Worm (Caenorhabditis elegans) whole organism, young adult: ENCODE data around the gene R11.4.

Experiments used
- B0019.2 ChIP-seq: fragments of 200-800 bp; sonication (Bioruptor generic); conservative IDR thresholded peaks from 2 replicates; pipeline ENCODE4 v1.3.6; 2022; ENCODE audit warnings: missing genetic modification reagents, missing genetic modification characterization, missing compliant biosample characterization
- F52B5.7 ChIP-seq: sonication (generic microtip); optimal IDR thresholded peaks from 2 replicates; lab custom pipeline; 2016; ENCODE audit warnings: mild to moderate bottlenecking, missing genetic modification characterization, missing compliant biosample characterization
- K12H6.12 ChIP-seq: fragments of 200-800 bp; sonication (Bioruptor generic); optimal IDR thresholded peaks from 2 replicates; lab custom pipeline; 2018; ENCODE audit warnings: mild to moderate bottlenecking, missing genetic modification characterization, missing compliant biosample characterization
- Y56A3A.18 ChIP-seq: fragments of 200-800 bp; sonication (Bioruptor generic); IDR thresholded peaks from 2 replicates; pipeline ENCODE4 v1.3.6; 2022; ENCODE audit warnings: missing genetic modification reagents, missing genetic modification characterization, missing compliant biosample characterization
- attf-3 ChIP-seq: fragments of 200-800 bp; sonication (Bioruptor generic); conservative IDR thresholded peaks from 2 replicates; pipeline ENCODE4 v1.3.6; 2022; ENCODE audit warnings: missing genetic modification reagents, missing genetic modification characterization, missing compliant biosample characterization
- ceh-27 ChIP-seq: fragments of 200-800 bp; sonication (Bioruptor generic); optimal IDR thresholded peaks from 2 replicates; lab custom pipeline; 2018; ENCODE audit warnings: mild to moderate bottlenecking, missing genetic modification characterization, moderate library complexity, missing compliant biosample characterization
- ceh-58 ChIP-seq: fragments of 200-800 bp; sonication (Bioruptor generic); IDR thresholded peaks from 2 replicates; pipeline ENCODE4 v1.3.6; 2022; ENCODE audit warnings: missing genetic modification characterization, missing compliant biosample characterization
- die-1 ChIP-seq: sonication (generic microtip); optimal IDR thresholded peaks from 2 replicates; lab custom pipeline; 2016; ENCODE audit warnings: missing genotype, mild to moderate bottlenecking, missing genetic modification characterization, missing compliant biosample characterization
- madf-8 ChIP-seq: fragments of 200-800 bp; sonication (Bioruptor generic); conservative IDR thresholded peaks from 2 replicates; pipeline ENCODE4 v1.3.6; 2022; ENCODE audit warnings: missing genetic modification reagents, missing genetic modification characterization, missing compliant biosample characterization
- nfya-1 ChIP-seq: sonication (generic microtip); optimal IDR thresholded peaks from 2 replicates; lab custom pipeline; 2017; ENCODE audit warnings: antibody characterized with exemption, missing compliant biosample characterization, missing genetic modification characterization, borderline replicate concordance; ENCODE audit not compliant: insufficient read depth
- pha-4 ChIP-seq: fragments of 150-350 bp; sonication (generic microtip); optimal IDR thresholded peaks from 2 replicates; lab custom pipeline; 2014; ENCODE audit warnings: missing biosample characterization, missing genetic modification reagents, missing genetic modification characterization
- rpc-1 ChIP-seq, 2 experiments: fragments of 150-350 bp in 1 of 2; sonication (generic microtip) in 1 of 2; optimal IDR thresholded peaks; 2 replicates each; lab custom pipeline; 2014 to 2018; ENCODE audit warnings: missing biosample characterization in 1 of 2, missing genetic modification characterization in 1 of 2, missing genetic modification reagents in 1 of 2, missing genotype in 1 of 2

DNA sequence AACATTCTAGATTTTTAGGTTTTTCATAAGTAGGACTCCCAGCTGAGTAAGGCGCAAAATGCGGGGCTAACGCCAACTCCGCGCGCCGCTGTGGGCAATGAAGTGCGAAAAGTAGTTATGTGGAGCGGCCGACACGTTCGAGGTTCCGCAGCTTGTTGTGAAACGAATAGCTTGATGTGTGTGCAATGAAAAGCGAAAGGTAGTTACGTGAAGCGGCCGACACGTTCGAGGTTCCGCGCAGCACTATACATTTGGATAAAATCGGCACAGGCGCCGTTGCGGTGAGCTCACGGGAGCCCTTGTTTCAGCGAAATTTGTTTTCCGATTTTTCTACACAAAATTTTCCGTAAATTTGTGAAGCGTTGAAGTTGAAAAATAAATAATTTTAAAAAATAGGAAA lies 43.4 kb downstream of the R11.4 start:
- no peak for TF ChIP-seq pha-4 (tag; lab: Kevin White, UChicago)
- no peak for TF ChIP-seq attf-3
- TF ChIP-seq nfya-1 (tag; lab: Kevin White, UChicago), result no peak
- TF ChIP-seq Y56A3A.18 (GFP tag; lab: Robert Waterston, UW), result no peak
- TF ChIP-seq die-1 (tag; lab: Kevin White, UChicago), result no peak
- no peak for TF ChIP-seq B0019.2 (GFP tag; lab: Robert Waterston, UW)
- no peak for TF ChIP-seq K12H6.12 (tag; lab: Kevin White, UChicago)
- no peak for TF ChIP-seq madf-8 (GFP tag; lab: Robert Waterston, UW)
- no peak for TF ChIP-seq ceh-58 (GFP tag; lab: Robert Waterston, UW)
- no peak for TF ChIP-seq ceh-27 (GFP tag; lab: Kevin White, UChicago)
- no peak for TF ChIP-seq rpc-1 (optimal IDR thresholded peaks at IDR 0.05; lab: Kevin White, UChicago)
- TF ChIP-seq rpc-1 (tag; optimal IDR thresholded peaks at IDR 0.05; lab: Kevin White, UChicago), result no peak
- TF ChIP-seq F52B5.7 (tag; lab: Kevin White, UChicago), result no peak
